Worm (Caenorhabditis elegans): ENCODE measurements around the gene cest-5.2.

ce11 chrIV:6655747-6656146 lies 28.0 kb upstream of the cest-5.2 start:
- TF ChIP-seq lin-13 (tag; optimal IDR thresholded peaks at IDR 0.05) (no peak), unc-62 (GFP tag; optimal IDR thresholded peaks at IDR 0.05) (peak; percentile 16), elt-3 (tag; optimal IDR thresholded peaks at IDR 0.05) (no peak), nhr-28 (tag; optimal IDR thresholded peaks at IDR 0.05) (no peak), blmp-1 (tag; optimal IDR thresholded peaks at IDR 0.05) (no peak), snpc-4 (tag; optimal IDR thresholded peaks at IDR 0.05) (no peak), nhr-237 (tag; optimal IDR thresholded peaks at IDR 0.05) (no peak), lin-32 (GFP tag; optimal IDR thresholded peaks at IDR 0.05) (no peak), nhr-12 (tag; optimal IDR thresholded peaks at IDR 0.05) (no peak), unc-39 (tag; optimal IDR thresholded peaks at IDR 0.05) (no peak), nhr-76 (tag; optimal IDR thresholded peaks at IDR 0.05) (no peak), ceh-83 (GFP tag; optimal IDR thresholded peaks at IDR 0.05) (no peak), mab-5 (tag; optimal IDR thresholded peaks at IDR 0.05) (no peak), ces-1 (GFP tag; optimal IDR thresholded peaks at IDR 0.05) (no peak)

Measured in whole organism, mixed stage, embryonic.